Worm (Caenorhabditis elegans): ENCODE results near the gene Y43F8C.13.

- TF ChIP-seq ztf-29 (GFP tag; IDR thresholded peaks at IDR 0.05) (no peak), T22C8.4 (GFP tag; IDR thresholded peaks at IDR 0.05) (peak; percentile 59; the same call in 1 of the 2 replicates), ref-1 (GFP tag; conservative IDR thresholded peaks at IDR 0.05) (no peak), klf-2 (GFP tag; conservative IDR thresholded peaks at IDR 0.05) (no peak), flt-1 (GFP tag; IDR thresholded peaks at IDR 0.05) (no peak), med-1 (GFP tag; optimal IDR thresholded peaks at IDR 0.05; ENCODE audit: insufficient read depth) (no peak), tab-1 (GFP tag; IDR thresholded peaks at IDR 0.05) (no peak), cog-1 (tag; optimal IDR thresholded peaks at IDR 0.05) (no peak)
These were observed 47.0 kb upstream of the Y43F8C.13 start for ce11 chrV:19744210-19744609.
